Worm (Caenorhabditis elegans): Measurements from ENCODE around the gene coq-6.

coq-6 gene

DNA sequence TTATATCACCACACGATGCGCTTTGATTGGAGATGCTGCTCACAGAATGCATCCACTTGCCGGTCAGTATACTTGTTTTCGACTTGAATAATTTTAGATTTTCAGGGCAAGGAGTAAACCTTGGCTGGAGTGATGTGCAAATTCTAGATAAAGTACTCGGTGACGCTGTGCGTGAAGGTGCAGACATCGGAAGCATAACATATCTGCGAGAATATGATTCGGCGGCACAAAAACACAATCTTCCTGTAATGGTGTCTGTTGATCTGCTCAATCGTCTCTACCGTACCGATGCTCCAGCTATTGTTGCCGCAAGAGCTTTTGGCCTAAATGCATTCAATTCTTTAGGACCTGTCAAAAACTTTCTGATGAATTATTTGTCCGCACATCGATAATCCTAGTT lies 1.9 kb downstream of the coq-6 start:
- peak; percentile 55 for TF ChIP-seq nhr-129 (tag; optimal IDR thresholded peaks at IDR 0.05)
- no peak for TF ChIP-seq egl-27 (tag; optimal IDR thresholded peaks at IDR 0.05)
- TF ChIP-seq unc-62 (GFP tag; optimal IDR thresholded peaks at IDR 0.05), result no peak
- TF ChIP-seq lsy-2 (tag; optimal IDR thresholded peaks at IDR 0.05), result no peak
- TF ChIP-seq elt-1 (tag; optimal IDR thresholded peaks at IDR 0.05), result no peak
- TF ChIP-seq mdl-1 (tag; optimal IDR thresholded peaks at IDR 0.05), result no peak
- no peak for TF ChIP-seq peb-1 (tag; optimal IDR thresholded peaks at IDR 0.05)
- TF ChIP-seq nhr-23 (tag; optimal IDR thresholded peaks at IDR 0.05), result no peak
- TF ChIP-seq R02D3.7 (tag; optimal IDR thresholded peaks at IDR 0.05), result no peak
- peak; percentile 59 for TF ChIP-seq ama-1 (optimal IDR thresholded peaks at IDR 0.05)
- peak; percentile 53 for TF ChIP-seq Y55F3AM.14 (GFP tag; optimal IDR thresholded peaks at IDR 0.05)
- peak; percentile 2 for TF ChIP-seq nhr-6 (tag; optimal IDR thresholded peaks at IDR 0.05)
- no peak for TF ChIP-seq mbf-1 (tag; optimal IDR thresholded peaks at IDR 0.05)
- TF ChIP-seq sma-9 (GFP tag; optimal IDR thresholded peaks at IDR 0.05), result peak; percentile 44
- TF ChIP-seq sma-9 (tag; optimal IDR thresholded peaks at IDR 0.05), result no peak
- no peak for TF ChIP-seq nhr-11 (tag; optimal IDR thresholded peaks at IDR 0.05)
- no peak for TF ChIP-seq ceh-82 (tag; optimal IDR thresholded peaks at IDR 0.05)
- no peak for TF ChIP-seq lin-13 (GFP tag; optimal IDR thresholded peaks at IDR 0.05)
- TF ChIP-seq lin-11 (tag; optimal IDR thresholded peaks at IDR 0.05), result no peak
- TF ChIP-seq nhr-25 (tag; optimal IDR thresholded peaks at IDR 0.05), result peak; percentile 21
- TF ChIP-seq sma-3 (GFP tag; optimal IDR thresholded peaks at IDR 0.05), result peak; percentile 51
- TF ChIP-seq ZK546.5 (tag; optimal IDR thresholded peaks at IDR 0.05), result no peak

DNA sequence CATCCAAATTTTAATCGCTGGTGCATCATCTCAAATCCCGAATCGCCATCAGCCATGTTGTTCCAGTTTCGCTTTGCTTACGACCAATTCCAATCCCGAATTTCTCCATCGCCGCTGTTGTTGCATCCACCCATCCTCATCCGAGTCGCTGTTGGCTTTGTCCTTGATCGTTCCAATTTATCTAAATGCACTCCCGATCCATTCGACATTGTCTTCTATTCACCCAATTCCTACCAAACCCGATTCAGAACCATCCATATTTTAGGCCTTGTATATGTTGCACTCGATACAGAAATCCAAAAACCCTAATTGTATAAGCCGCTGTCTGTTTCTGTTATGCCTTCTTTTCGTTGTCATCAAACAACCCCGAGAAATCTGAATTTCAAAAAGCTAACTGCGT lies 3.8 kb downstream of the coq-6 start:
- no peak for TF ChIP-seq blmp-1 (tag; optimal IDR thresholded peaks at IDR 0.05; ENCODE audit: insufficient read depth)
- no peak for TF ChIP-seq lin-11 (tag; optimal IDR thresholded peaks at IDR 0.05)
- TF ChIP-seq nhr-77 (tag; optimal IDR thresholded peaks at IDR 0.05), result no peak
- TF ChIP-seq nhr-129 (tag; optimal IDR thresholded peaks at IDR 0.05), result peak; percentile 42
- TF ChIP-seq lsy-2 (tag; optimal IDR thresholded peaks at IDR 0.05), result peak in 1 of 2 experiments; percentile 16
- TF ChIP-seq elt-3 (tag; optimal IDR thresholded peaks at IDR 0.05), result no peak
- TF ChIP-seq ztf-1 (GFP tag; conservative IDR thresholded peaks at IDR 0.05), result no peak
- no peak for TF ChIP-seq mab-5 (tag; optimal IDR thresholded peaks at IDR 0.05)
- no peak for TF ChIP-seq ZK546.5 (tag; optimal IDR thresholded peaks at IDR 0.05)
- TF ChIP-seq nhr-25 (tag; optimal IDR thresholded peaks at IDR 0.05), result no peak
- no peak for TF ChIP-seq ztf-4 (tag; optimal IDR thresholded peaks at IDR 0.05)
- peak; percentile 2 for TF ChIP-seq lin-13 (GFP tag; optimal IDR thresholded peaks at IDR 0.05)
- peak; percentile 31 for TF ChIP-seq sma-9 (GFP tag; optimal IDR thresholded peaks at IDR 0.05)
- no peak for TF ChIP-seq sma-9 (tag; optimal IDR thresholded peaks at IDR 0.05)
- no peak for TF ChIP-seq nhr-10 (tag; optimal IDR thresholded peaks at IDR 0.05)
- TF ChIP-seq ama-1 (optimal IDR thresholded peaks at IDR 0.05), result peak; percentile 78
- peak; percentile 6 for TF ChIP-seq sma-3 (GFP tag; optimal IDR thresholded peaks at IDR 0.05)
- TF ChIP-seq skn-1 (tag; optimal IDR thresholded peaks at IDR 0.05), result no peak
- TF ChIP-seq ceh-16 (tag; optimal IDR thresholded peaks at IDR 0.05), result no peak
- no peak for TF ChIP-seq ztf-11 (tag; optimal IDR thresholded peaks at IDR 0.05)
- no peak for TF ChIP-seq F13H6.1 (tag; optimal IDR thresholded peaks at IDR 0.05)

DNA sequence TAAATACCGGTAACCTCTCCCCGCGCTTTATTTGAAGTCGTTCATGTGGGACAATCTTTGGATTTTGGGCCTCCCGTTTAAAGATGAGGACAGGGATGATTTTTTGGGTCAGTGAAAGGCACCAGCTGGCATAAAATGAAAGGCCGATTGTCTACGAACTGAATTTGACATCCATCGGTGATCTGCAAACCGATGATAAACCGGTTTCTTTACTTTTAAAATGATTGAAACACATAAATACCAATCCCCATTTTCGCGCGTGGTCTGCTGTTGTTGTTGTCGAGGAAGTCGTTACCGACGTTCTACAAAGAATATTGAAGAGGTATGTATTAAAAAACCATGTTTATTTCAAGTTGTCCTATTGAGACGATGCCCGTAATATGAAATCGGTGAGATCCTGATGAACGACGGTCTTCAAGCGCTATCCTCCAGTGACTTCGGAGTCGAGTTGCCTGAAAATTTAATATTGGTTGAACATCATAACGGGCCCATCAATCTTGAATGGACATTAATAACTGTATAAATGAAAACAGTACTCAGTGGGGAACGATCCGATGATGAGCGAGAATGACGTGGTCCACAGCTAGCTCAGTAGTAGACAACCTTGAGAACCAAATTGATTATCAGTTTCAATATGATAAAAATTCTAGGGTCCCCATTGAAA lies 6.5 kb downstream of the coq-6 start:
- TF ChIP-seq ztf-4 (tag; optimal IDR thresholded peaks at IDR 0.05) (peak; percentile 27), nhr-237 (tag; optimal IDR thresholded peaks at IDR 0.05) (no peak), gmeb-1 (tag; optimal IDR thresholded peaks at IDR 0.05) (peak; percentile 29), lsy-2 (tag; optimal IDR thresholded peaks at IDR 0.05) (peak in 1 of 2 experiments; percentile 17), unc-55 (GFP tag; optimal IDR thresholded peaks at IDR 0.05) (peak; percentile 1), nhr-11 (tag; optimal IDR thresholded peaks at IDR 0.05) (no peak), sma-9 (GFP tag; optimal IDR thresholded peaks at IDR 0.05) (no peak), sma-9 (tag; optimal IDR thresholded peaks at IDR 0.05) (no peak), ama-1 (optimal IDR thresholded peaks at IDR 0.05) (peak; percentile 75)
